Fruit fly (Drosophila melanogaster): ENCODE measurements around the gene Exd2.
A peak's percentile ranks its signal among the peaks of the same experiment; 100 is the strongest.

Exd2 gene

dm6 chr3R:11431395-11431977 lies 4.0 kb downstream of the Exd2 start, which contains the start of the genes RpL24-like and CG5276:
Gene RpL24-like, minus strand, starts transcription at chr3R:11431582.
Gene CG5276, plus strand, starts transcription at chr3R:11431738.
- TF ChIP-seq noc (tag; optimal IDR thresholded peaks at IDR 0.05) = no peak

dm6 chr3R:11430307-11430706 lies 5.2 kb downstream of the Exd2 start:
- no peak for TF ChIP-seq noc (tag; optimal IDR thresholded peaks at IDR 0.05)

dm6 chr3R:11429814-11430213 lies 5.7 kb downstream of the Exd2 start, which contains the start of gene Dtd:
Gene Dtd, plus strand, starts transcription at chr3R:11430061.
- TF ChIP-seq noc (tag; optimal IDR thresholded peaks at IDR 0.05) = no peak

- TF ChIP-seq noc (tag; optimal IDR thresholded peaks at IDR 0.05) = peak; percentile 81
Measured at dm6 chr3R:11421643-11422122, 13.8 kb downstream of the Exd2 start, which contains the start of the genes ninaG and Sptz. Gene ninaG, minus strand, starts transcription at chr3R:11421693. Gene Sptz, plus strand, starts transcription at chr3R:11422092.

dm6 chr3R:11418568-11418967 lies 16.9 kb downstream of the Exd2 start, which contains the start of the genes bumpel and CG45676:
Gene bumpel, minus strand, starts transcription at chr3R:11418668.
Gene CG45676, plus strand, starts transcription at chr3R:11418885.
- TF ChIP-seq noc (tag; optimal IDR thresholded peaks at IDR 0.05) = no peak

- no peak for TF ChIP-seq noc (tag; optimal IDR thresholded peaks at IDR 0.05)
Measured at dm6 chr3R:11412371-11412770, 23.1 kb downstream of the Exd2 start, which contains the start of gene Ipo9. Gene Ipo9, plus strand, starts transcription at chr3R:11412522.

dm6 chr3R:11409667-11410137 lies 25.8 kb downstream of the Exd2 start, which contains the start of the genes mgr and Irbp:
Gene mgr, minus strand, starts transcription at chr3R:11409875.
Gene Irbp, plus strand, starts transcription at chr3R:11410047.
- peak; percentile 92 for TF ChIP-seq noc (tag; optimal IDR thresholded peaks at IDR 0.05)

- no peak for TF ChIP-seq noc (tag; optimal IDR thresholded peaks at IDR 0.05)
Measured at dm6 chr3R:11407733-11408134, 27.8 kb downstream of the Exd2 start, which contains the start of gene mRpL40. Gene mRpL40, plus strand, starts transcription at chr3R:11407918.

- TF ChIP-seq noc (tag; optimal IDR thresholded peaks at IDR 0.05) = no peak
Measured at dm6 chr3R:11402894-11403293, 32.6 kb downstream of the Exd2 start.

dm6 chr3R:11395541-11395940 lies 40.0 kb downstream of the Exd2 start:
- TF ChIP-seq noc (tag; optimal IDR thresholded peaks at IDR 0.05) = no peak

dm6 chr3R:11393896-11394295 lies 41.6 kb downstream of the Exd2 start:
- TF ChIP-seq noc (tag; optimal IDR thresholded peaks at IDR 0.05) = no peak

- TF ChIP-seq noc (tag; optimal IDR thresholded peaks at IDR 0.05) = no peak
Measured at dm6 chr3R:11392805-11393204, 42.7 kb downstream of the Exd2 start.
